Worm (Caenorhabditis elegans) whole organism, L2 larva: ENCODE results near the gene Y45F10B.12.
"Not testable (repeated sequence)": the region's sequence is repeated elsewhere in the genome, so short reads cannot be mapped to it uniquely, and the experiment has no call there.

ENCODE experiments used
- C34F6.9 ChIP-seq: fragments of 150-350 bp; optimal IDR thresholded peaks from 2 replicates; lab custom pipeline; 2014; ENCODE audit warnings: missing biosample characterization, missing genetic modification characterization
- F13H6.1 ChIP-seq: sonication (generic microtip); optimal IDR thresholded peaks from 2 replicates; lab custom pipeline; 2016; ENCODE audit warnings: missing genetic modification characterization, missing compliant biosample characterization
- R02D3.7 ChIP-seq: fragments of 150-350 bp; optimal IDR thresholded peaks from 2 replicates; lab custom pipeline; 2014; ENCODE audit warnings: missing biosample characterization, missing genetic modification characterization
- Y55F3AM.14 ChIP-seq: fragments of 200-800 bp; sonication (Bioruptor generic); optimal IDR thresholded peaks from 2 replicates; lab custom pipeline; 2018; ENCODE audit warnings: mild to moderate bottlenecking, missing genetic modification characterization, missing compliant biosample characterization
- ama-1 ChIP-seq: fragments of 150-350 bp; optimal IDR thresholded peaks from 2 replicates; lab custom pipeline; 2018; ENCODE audit warnings: inconsistent platforms
- ceh-16 ChIP-seq: fragments of 150-350 bp; optimal IDR thresholded peaks from 2 replicates; lab custom pipeline; 2014; ENCODE audit warnings: missing biosample characterization, missing genetic modification characterization
- ceh-82 ChIP-seq: fragments of 150-350 bp; optimal IDR thresholded peaks from 2 replicates; lab custom pipeline; 2014; ENCODE audit warnings: missing biosample characterization, missing genetic modification characterization
- crh-2 ChIP-seq: sonication (generic microtip); optimal IDR thresholded peaks from 2 replicates; lab custom pipeline; 2017; ENCODE audit warnings: missing biosample characterization, missing genetic modification characterization
- egl-27 ChIP-seq: sonication (generic microtip); optimal IDR thresholded peaks from 3 replicates; lab custom pipeline; 2017; ENCODE audit warnings: missing biosample characterization, missing genetic modification reagents, missing genetic modification characterization
- elt-3 ChIP-seq: sonication (generic microtip); optimal IDR thresholded peaks from 2 replicates; lab custom pipeline; 2017; ENCODE audit warnings: missing biosample characterization, missing genetic modification characterization
- fos-1 ChIP-seq: fragments of 150-350 bp; optimal IDR thresholded peaks from 2 replicates; lab custom pipeline; 2014; ENCODE audit warnings: missing biosample characterization, missing genetic modification characterization
- gmeb-1 ChIP-seq: fragments of 150-350 bp; optimal IDR thresholded peaks from 2 replicates; lab custom pipeline; 2014; ENCODE audit warnings: missing biosample characterization, missing genetic modification characterization
- lin-13 ChIP-seq: fragments of 150-350 bp; optimal IDR thresholded peaks from 2 replicates; lab custom pipeline; 2014; ENCODE audit warnings: missing biosample characterization, missing genetic modification reagents, missing genetic modification characterization
- mab-5 ChIP-seq: fragments of 150-350 bp; optimal IDR thresholded peaks from 2 replicates; lab custom pipeline; 2014; ENCODE audit warnings: missing biosample characterization, missing genetic modification characterization
- mdl-1 ChIP-seq, 2 experiments: fragments of 150-350 bp in 1 of 2; sonication (generic microtip) in 1 of 2; optimal IDR thresholded peaks; 2 replicates each; lab custom pipeline; 2017; ENCODE audit warnings: missing biosample characterization in 2 of 2, missing genetic modification characterization in 2 of 2
- nhr-10 ChIP-seq: sonication (generic microtip); optimal IDR thresholded peaks from 2 replicates; lab custom pipeline; 2017; ENCODE audit warnings: missing biosample characterization, missing genetic modification characterization
- nhr-129 ChIP-seq: fragments of 150-350 bp; optimal IDR thresholded peaks from 2 replicates; lab custom pipeline; 2014; ENCODE audit warnings: missing biosample characterization, missing genetic modification characterization
- nhr-23 ChIP-seq: fragments of 150-350 bp; optimal IDR thresholded peaks from 2 replicates; lab custom pipeline; 2014; ENCODE audit warnings: missing biosample characterization, missing genetic modification reagents, missing genetic modification characterization
- nhr-25 ChIP-seq: fragments of 150-350 bp; sonication (generic microtip); optimal IDR thresholded peaks from 3 replicates; lab custom pipeline; 2014; ENCODE audit warnings: missing biosample characterization, missing genetic modification characterization
- nhr-6 ChIP-seq: fragments of 150-350 bp; optimal IDR thresholded peaks from 2 replicates; lab custom pipeline; 2014; ENCODE audit warnings: missing biosample characterization, missing genetic modification characterization
- peb-1 ChIP-seq: fragments of 150-350 bp; optimal IDR thresholded peaks from 2 replicates; lab custom pipeline; 2014; ENCODE audit warnings: missing biosample characterization, missing genetic modification characterization
- skn-1 ChIP-seq: sonication (generic microtip); optimal IDR thresholded peaks from 2 replicates; lab custom pipeline; 2017; ENCODE audit warnings: missing biosample characterization, missing genetic modification characterization
- sma-9 ChIP-seq, 2 experiments: fragments of 150-350 bp in 1 of 2; sonication (generic microtip) in 1 of 2; optimal IDR thresholded peaks; 2 replicates each; lab custom pipeline; 2014 to 2016; ENCODE audit warnings: missing genetic modification characterization in 2 of 2, mild to moderate bottlenecking in 1 of 2, missing biosample characterization in 1 of 2, missing compliant biosample characterization in 1 of 2, missing genetic modification reagents in 1 of 2, moderate library complexity in 1 of 2
- snpc-4 ChIP-seq: fragments of 150-350 bp; optimal IDR thresholded peaks from 2 replicates; lab custom pipeline; 2014; ENCODE audit warnings: missing biosample characterization, missing genetic modification characterization
- unc-55 ChIP-seq: fragments of 150-350 bp; sonication (generic microtip); optimal IDR thresholded peaks from 3 replicates; lab custom pipeline; 2014; ENCODE audit warnings: missing biosample characterization, missing genetic modification reagents, missing genetic modification characterization
- zag-1 ChIP-seq: fragments of 150-350 bp; optimal IDR thresholded peaks from 2 replicates; lab custom pipeline; 2014; ENCODE audit warnings: missing biosample characterization, missing genetic modification characterization
- ztf-1 ChIP-seq: fragments of 200-800 bp; sonication (Bioruptor generic); conservative IDR thresholded peaks from 2 replicates; pipeline ENCODE4 v1.3.6; 2022; ENCODE audit warnings: missing genetic modification characterization, missing compliant biosample characterization
- ztf-11 ChIP-seq: sonication (generic microtip); optimal IDR thresholded peaks from 2 replicates; lab custom pipeline; 2017; ENCODE audit warnings: missing biosample characterization, missing genetic modification characterization

Gene Y45F10B.12

ce11 chrIV:13593351-13593750 lies 6.1 kb downstream of the Y45F10B.12 start, which contains the start of gene Y45F10B.3:
TSS of gene Y45F10B.3 (plus strand) at chrIV:13593651.
- no peak for TF ChIP-seq unc-55
- TF ChIP-seq, all 48 proteins: peak for 0

DNA sequence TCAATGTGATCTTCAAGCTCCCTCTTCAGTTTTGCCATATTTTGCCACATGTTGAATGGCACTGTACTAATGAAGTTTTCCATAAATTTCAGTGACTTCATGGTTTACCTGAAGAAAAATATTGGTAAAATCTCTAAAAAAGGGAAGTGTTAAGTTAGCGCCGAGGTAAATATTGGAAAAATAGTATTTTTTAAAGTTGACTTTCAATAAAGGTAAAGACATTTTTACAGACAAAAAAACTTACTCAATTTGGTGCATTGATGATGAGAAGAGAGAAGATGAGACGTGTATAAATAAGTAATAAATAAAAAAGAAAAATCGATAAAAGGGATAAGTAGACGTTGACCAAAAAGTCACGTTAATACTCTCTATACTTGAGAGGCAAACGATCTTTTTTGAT lies 10.5 kb downstream of the Y45F10B.12 start, which contains the start of gene Y45F10B.9:
Y45F10B.9 (minus strand) TSS at position 101 of the 400 bp plus-strand sequence.
- TF ChIP-seq Y55F3AM.14; nhr-25; elt-3 (tag; lab: Kevin White, UChicago): not testable (repeated sequence)

ce11 chrIV:13600643-13601042 lies 13.4 kb downstream of the Y45F10B.12 start:
- TF ChIP-seq nhr-23 (tag; lab: Kevin White, UChicago) (no peak), snpc-4 (tag; lab: Kevin White, UChicago) (peak; percentile 60)

- TF ChIP-seq nhr-6 (no peak), ama-1 (no peak), snpc-4 (tag; lab: Kevin White, UChicago) (no peak)
These were observed 14.2 kb downstream of the Y45F10B.12 start for ce11 chrIV:13601428-13601827.

DNA sequence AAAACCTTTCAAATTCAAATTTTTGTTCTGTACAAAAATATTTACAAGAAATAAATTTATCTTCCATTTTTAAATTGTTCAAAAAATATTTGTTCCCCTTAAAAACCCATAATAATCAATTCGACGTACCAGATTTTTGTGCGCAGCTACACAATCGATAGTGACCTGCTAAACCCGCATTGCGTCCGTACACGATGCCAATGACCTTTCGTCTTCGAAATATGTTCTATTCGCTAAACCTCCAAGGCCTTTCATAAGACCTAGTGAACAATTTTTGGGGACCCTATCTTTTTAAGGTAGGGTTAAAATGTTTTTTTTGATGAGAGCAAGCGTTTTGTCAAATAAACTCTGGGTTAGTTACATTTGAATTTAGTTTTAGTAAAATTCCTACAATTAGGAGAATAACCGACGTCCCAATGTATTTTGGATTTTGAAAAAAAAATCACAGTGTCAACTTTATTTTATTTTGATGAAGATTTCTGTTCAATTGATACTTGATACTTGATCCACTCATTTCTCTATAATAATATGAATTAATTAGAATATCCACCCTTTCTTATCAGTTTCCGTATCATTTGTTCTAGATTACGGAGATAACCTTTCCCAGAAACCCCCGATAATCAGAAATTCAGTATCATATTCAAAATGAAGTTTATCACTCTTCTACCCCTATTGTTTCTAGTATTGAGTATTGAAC lies 14.8 kb downstream of the Y45F10B.12 start, which contains the start of gene Y45F10B.59:
Y45F10B.59 (plus strand) TSS at position 647 of the 697 bp plus-strand sequence.
- TF ChIP-seq nhr-10 (tag; lab: Kevin White, UChicago) (no peak), snpc-4 (tag; lab: Kevin White, UChicago) (peak; percentile 60)

ce11 chrIV:13609755-13610154 lies 22.5 kb downstream of the Y45F10B.12 start, which contains the start of gene C08F11.13:
TSS of gene C08F11.13 (minus strand) at chrIV:13609892.
- TF ChIP-seq egl-27 (tag; lab: Kevin White, UChicago): no peak
- TF ChIP-seq mab-5 (tag; lab: Kevin White, UChicago): no peak
- peak; percentile 43 for TF ChIP-seq fos-1
- peak; percentile 12 for TF ChIP-seq nhr-129 (tag; lab: Kevin White, UChicago)
- no peak for TF ChIP-seq crh-2 (tag; lab: Kevin White, UChicago)
- no peak for TF ChIP-seq Y55F3AM.14
- peak; percentile 60 for TF ChIP-seq sma-9 (GFP tag; optimal IDR thresholded peaks at IDR 0.05; lab: Kevin White, UChicago)
- TF ChIP-seq sma-9 (tag; optimal IDR thresholded peaks at IDR 0.05; lab: Kevin White, UChicago): no peak
- TF ChIP-seq skn-1 (tag; lab: Kevin White, UChicago): no peak
- TF ChIP-seq lin-13 (GFP tag; lab: Kevin White, UChicago): no peak
- no peak for TF ChIP-seq zag-1
- TF ChIP-seq F13H6.1 (tag; lab: Kevin White, UChicago): no peak
- no peak for TF ChIP-seq mdl-1 (tag; optimal IDR thresholded peaks at IDR 0.05; lab: Kevin White, UChicago)
- peak; percentile 18 for TF ChIP-seq gmeb-1 (tag; lab: Kevin White, UChicago)
- TF ChIP-seq ceh-16 (tag; lab: Kevin White, UChicago): no peak
- TF ChIP-seq ceh-82: no peak
- TF ChIP-seq R02D3.7 (tag; lab: Kevin White, UChicago): no peak
- no peak for TF ChIP-seq C34F6.9 (tag; lab: Kevin White, UChicago)
- no peak for TF ChIP-seq ztf-11 (tag; lab: Kevin White, UChicago)
- TF ChIP-seq peb-1: no peak

DNA sequence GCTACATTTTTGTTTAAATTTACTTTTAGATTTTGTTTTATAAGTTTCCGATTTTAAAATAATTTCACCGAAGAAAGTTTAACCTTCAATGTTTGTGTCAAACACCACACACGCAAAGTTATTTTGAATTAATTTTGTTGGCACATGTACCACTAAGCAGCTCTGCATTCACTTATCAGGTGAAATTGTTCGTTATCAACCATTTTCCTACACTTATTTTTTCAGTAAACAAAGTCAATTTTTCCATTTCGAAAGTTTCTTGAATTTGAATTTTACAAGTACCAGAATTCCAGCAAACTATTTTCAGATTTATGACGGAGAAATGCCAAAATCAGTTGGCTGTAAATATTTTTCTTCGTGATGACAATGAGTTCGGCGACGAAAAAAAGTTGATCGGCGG lies 31.9 kb downstream of the Y45F10B.12 start, which contains the start of gene C08F11.3:
C08F11.3 (plus strand) TSS at position 301 of the 400 bp plus-strand sequence.
- no peak for TF ChIP-seq ceh-16 (tag; lab: Kevin White, UChicago)
- no peak for TF ChIP-seq egl-27 (tag; lab: Kevin White, UChicago)
- no peak for TF ChIP-seq gmeb-1 (tag; lab: Kevin White, UChicago)
- no peak for TF ChIP-seq ztf-1 (GFP tag; lab: Robert Waterston, UW)
- no peak for TF ChIP-seq peb-1
- TF ChIP-seq Y55F3AM.14: no peak
- TF ChIP-seq, all 48 proteins: peak for 0
